Fruit fly (Drosophila melanogaster) whole organism, embryonic: ENCODE data around the gene Myo10A.

ENCODE experiments used
- Adf1 ChIP-seq: fragments of 200-800 bp; sonication (Bioruptor generic); IDR thresholded peaks from 2 replicates; pipeline ENCODE4 v1.3.6; 2022; ENCODE audit warnings: missing biosample characterization, missing genetic modification characterization
- Atf-2 ChIP-seq: fragments of 200-800 bp; sonication (Bioruptor generic); optimal IDR thresholded peaks from 2 replicates; lab custom pipeline; 2016; ENCODE audit warnings: missing biosample characterization, missing genetic modification characterization
- Bgb ChIP-seq: fragments of 200-800 bp; sonication (Bioruptor generic); IDR thresholded peaks from 2 replicates; pipeline ENCODE4 v1.3.6; 2022; ENCODE audit warnings: missing biosample characterization, missing genetic modification characterization; ENCODE audit not compliant: partially characterized antibody
- Bteb2 ChIP-seq: fragments of 200-800 bp; sonication (Bioruptor generic); optimal IDR thresholded peaks from 2 replicates; lab custom pipeline; 2016; ENCODE audit warnings: missing biosample characterization, missing genetic modification characterization
- CG11456 ChIP-seq: fragments of 200-800 bp; sonication (Bioruptor generic); IDR thresholded peaks from 3 replicates; pipeline ENCODE4 v1.3.6; 2022; ENCODE audit warnings: missing biosample characterization, missing genetic modification characterization
- CG12942 ChIP-seq: fragments of 200-800 bp; sonication (Bioruptor generic); optimal IDR thresholded peaks from 3 replicates; lab custom pipeline; 2016; ENCODE audit warnings: missing biosample characterization, missing genetic modification characterization
- CG14860 ChIP-seq: fragments of 200-800 bp; sonication (Bioruptor generic); IDR thresholded peaks from 3 replicates; pipeline ENCODE4 v1.3.6; 2022; ENCODE audit warnings: missing biosample characterization, missing genetic modification characterization; ENCODE audit not compliant: partially characterized antibody
- CG15073 ChIP-seq: fragments of 200-800 bp; sonication (Bioruptor generic); optimal IDR thresholded peaks from 2 replicates; lab custom pipeline; 2016; ENCODE audit warnings: missing biosample characterization, missing genetic modification characterization
- CG17385 ChIP-seq: fragments of 200-800 bp; sonication (Bioruptor generic); optimal IDR thresholded peaks from 3 replicates; lab custom pipeline; 2018; ENCODE audit warnings: missing biosample characterization, mild to moderate bottlenecking, missing genetic modification characterization
- CG2116 ChIP-seq: fragments of 200-800 bp; sonication (Bioruptor generic); optimal IDR thresholded peaks from 3 replicates; lab custom pipeline; 2018; ENCODE audit warnings: missing biosample characterization, mild to moderate bottlenecking, missing genetic modification characterization
- CG2712 ChIP-seq: fragments of 200-800 bp; optimal IDR thresholded peaks from 3 replicates; lab custom pipeline; 2019; ENCODE audit warnings: missing biosample characterization, mild to moderate bottlenecking, missing genetic modification characterization, moderate library complexity
- CG3065 ChIP-seq: fragments of 200-800 bp; sonication (Bioruptor generic); optimal IDR thresholded peaks from 2 replicates; lab custom pipeline; 2016; ENCODE audit warnings: missing biosample characterization, missing genetic modification characterization
- CG3847 ChIP-seq: fragments of 200-800 bp; sonication (Bioruptor generic); IDR thresholded peaks from 2 replicates; pipeline ENCODE4 v1.3.6; 2022; ENCODE audit warnings: missing biosample characterization, missing genetic modification characterization
- CG6689 ChIP-seq: fragments of 200-800 bp; sonication (Bioruptor generic); IDR thresholded peaks from 2 replicates; pipeline ENCODE4 v1.3.6; 2022; ENCODE audit warnings: missing biosample characterization, missing genetic modification characterization
- Camta ChIP-seq: fragments of 200-800 bp; sonication (Bioruptor generic); optimal IDR thresholded peaks from 2 replicates; lab custom pipeline; 2016; ENCODE audit warnings: missing biosample characterization, missing genetic modification characterization
- CkIIα-i1 ChIP-seq: fragments of 200-800 bp; sonication (Bioruptor generic); IDR thresholded peaks from 2 replicates; pipeline ENCODE4 v1.3.6; 2022; ENCODE audit warnings: missing biosample characterization, missing genetic modification characterization
- CoRest ChIP-seq: fragments of 200-800 bp; sonication (Bioruptor generic); optimal IDR thresholded peaks from 3 replicates; lab custom pipeline; 2018; ENCODE audit warnings: missing biosample characterization, mild to moderate bottlenecking, missing genetic modification characterization, moderate library complexity
- D ChIP-seq, 2 experiments: fragments of 200-800 bp in 1 of 2; fragments of >200 bp in 1 of 2; sonication (Bioruptor generic) in 1 of 2; optimal IDR thresholded peaks; 2 replicates in 1 of 2; 3 replicates in 1 of 2; lab custom pipeline; 2017; ENCODE audit warnings: mild to moderate bottlenecking in 1 of 2, missing biosample characterization in 1 of 2, missing genetic modification characterization in 1 of 2, missing genetic modification reagents in 1 of 2
- D19B ChIP-seq: fragments of 200-800 bp; sonication (Bioruptor generic); optimal IDR thresholded peaks from 2 replicates; lab custom pipeline; 2017; ENCODE audit warnings: missing biosample characterization, mild to moderate bottlenecking, missing genetic modification characterization
- Dbx ChIP-seq: fragments of 200-800 bp; sonication (Bioruptor generic); IDR thresholded peaks from 3 replicates; pipeline ENCODE4 v1.3.6; 2022; ENCODE audit warnings: missing biosample characterization, missing genetic modification characterization
- Doc3 ChIP-seq: fragments of 200-800 bp; sonication (Bioruptor generic); IDR thresholded peaks from 3 replicates; pipeline ENCODE4 v1.3.6; 2022; ENCODE audit warnings: missing biosample characterization, missing genetic modification characterization; ENCODE audit not compliant: partially characterized antibody
- ERR ChIP-seq: fragments of 200-800 bp; sonication (Bioruptor generic); optimal IDR thresholded peaks from 2 replicates; lab custom pipeline; 2016; ENCODE audit warnings: missing biosample characterization, missing genetic modification characterization
- Ets65A ChIP-seq: fragments of 200-800 bp; sonication (Bioruptor generic); peaks from one replicate; lab custom pipeline; 2016; ENCODE audit warnings: missing biosample characterization, missing genetic modification characterization
- HLHmδ ChIP-seq: fragments of 200-800 bp; sonication (Bioruptor generic); optimal IDR thresholded peaks from 2 replicates; lab custom pipeline; 2018; ENCODE audit warnings: missing biosample characterization, mild to moderate bottlenecking, missing genetic modification characterization, moderate library complexity
- Hand ChIP-seq: fragments of 200-800 bp; sonication (Bioruptor generic); optimal IDR thresholded peaks from 2 replicates; lab custom pipeline; 2017; ENCODE audit warnings: mild to moderate bottlenecking, missing biosample characterization, missing genetic modification reagents, missing genetic modification characterization
- Hmx ChIP-seq: fragments of 200-800 bp; sonication (Bioruptor generic); optimal IDR thresholded peaks from 2 replicates; lab custom pipeline; 2016; ENCODE audit warnings: missing biosample characterization, missing genetic modification characterization
- Mad ChIP-seq: fragments of 200-800 bp; sonication (Bioruptor generic); optimal IDR thresholded peaks from 2 replicates; lab custom pipeline; 2016; ENCODE audit warnings: missing biosample characterization, missing genetic modification characterization
- Myb ChIP-seq: fragments of 200-800 bp; sonication (Bioruptor generic); optimal IDR thresholded peaks from 2 replicates; lab custom pipeline; 2016; ENCODE audit warnings: missing biosample characterization, missing genetic modification characterization
- NK7.1 ChIP-seq: fragments of 200-800 bp; sonication (Bioruptor generic); optimal IDR thresholded peaks from 3 replicates; lab custom pipeline; 2016; ENCODE audit warnings: missing biosample characterization, missing genetic modification characterization
- Neu2 ChIP-seq: fragments of 200-800 bp; sonication (Bioruptor generic); optimal IDR thresholded peaks from 3 replicates; lab custom pipeline; 2016; ENCODE audit warnings: missing biosample characterization, missing genetic modification characterization, borderline replicate concordance
- Six4 ChIP-seq: fragments of 200-800 bp; sonication (Bioruptor generic); optimal IDR thresholded peaks from 2 replicates; lab custom pipeline; 2016; ENCODE audit warnings: missing biosample characterization, missing genetic modification characterization
- Sox102F ChIP-seq: fragments of 200-800 bp; sonication (Bioruptor generic); optimal IDR thresholded peaks from 2 replicates; lab custom pipeline; 2018; ENCODE audit warnings: missing biosample characterization, mild to moderate bottlenecking, missing genetic modification characterization, moderate library complexity
- Stat92E ChIP-seq, 3 experiments: fragments of >200 bp in 2 of 3; fragments of 200-800 bp in 1 of 3; sonication (Bioruptor generic) in 1 of 3; optimal IDR thresholded peaks; 2 replicates each; lab custom pipeline; 2017 to 2019; ENCODE audit warnings: missing biosample characterization in 3 of 3, missing genetic modification characterization in 3 of 3, mild to moderate bottlenecking in 1 of 3, moderate library complexity in 1 of 3
- ac ChIP-seq: fragments of 200-800 bp; sonication (Bioruptor generic); optimal IDR thresholded peaks from 3 replicates; lab custom pipeline; 2017; ENCODE audit warnings: missing biosample characterization, mild to moderate bottlenecking, missing genetic modification characterization
- amos ChIP-seq: fragments of 200-800 bp; sonication (Bioruptor generic); IDR thresholded peaks from 2 replicates; pipeline ENCODE4 v1.3.6; 2022; ENCODE audit warnings: missing biosample characterization, missing genetic modification characterization; ENCODE audit not compliant: partially characterized antibody
- ara ChIP-seq: fragments of 200-800 bp; sonication (Bioruptor generic); IDR thresholded peaks from 2 replicates; pipeline ENCODE4 v1.3.6; 2022; ENCODE audit warnings: missing biosample characterization, missing genetic modification characterization
- eve ChIP-seq, 2 experiments: fragments of >200 bp; optimal IDR thresholded peaks; 2 replicates each; lab custom pipeline; 2017; ENCODE audit warnings: missing biosample characterization in 2 of 2, missing genetic modification characterization in 2 of 2
- gsb ChIP-seq: fragments of 200-800 bp; sonication (Bioruptor generic); IDR thresholded peaks from 2 replicates; pipeline ENCODE4 v1.3.6; 2022; ENCODE audit warnings: missing biosample characterization, missing genetic modification characterization
- gsb-n ChIP-seq: fragments of 200-800 bp; sonication (Bioruptor generic); optimal IDR thresholded peaks from 3 replicates; lab custom pipeline; 2018; ENCODE audit warnings: missing biosample characterization, mild to moderate bottlenecking, missing genetic modification characterization
- hbn ChIP-seq: fragments of 200-800 bp; sonication (Bioruptor generic); IDR thresholded peaks from 2 replicates; pipeline ENCODE4 v1.3.6; 2022; ENCODE audit warnings: missing biosample characterization, missing genetic modification characterization; ENCODE audit not compliant: partially characterized antibody
- her ChIP-seq: fragments of 200-800 bp; sonication (Bioruptor generic); optimal IDR thresholded peaks from 2 replicates; lab custom pipeline; 2016; ENCODE audit warnings: missing biosample characterization, missing genetic modification characterization
- nerfin-2 ChIP-seq: fragments of 200-800 bp; sonication (Bioruptor generic); IDR thresholded peaks from 2 replicates; pipeline ENCODE4 v1.3.6; 2022; ENCODE audit warnings: missing biosample characterization, missing genetic modification characterization; ENCODE audit not compliant: partially characterized antibody
- sens ChIP-seq: fragments of 200-800 bp; sonication (Bioruptor generic); peaks from one replicate; lab custom pipeline; 2016; ENCODE audit warnings: missing biosample characterization, missing genetic modification characterization
- slbo ChIP-seq: fragments of 200-800 bp; sonication (Bioruptor generic); IDR thresholded peaks from 2 replicates; pipeline ENCODE4 v1.3.6; 2022; ENCODE audit warnings: missing biosample characterization, missing genetic modification characterization
- slp2 ChIP-seq: fragments of 200-800 bp; sonication (Bioruptor generic); optimal IDR thresholded peaks from 2 replicates; lab custom pipeline; 2016; ENCODE audit warnings: missing biosample characterization, missing genetic modification characterization
- sob ChIP-seq: fragments of 200-800 bp; sonication (Bioruptor generic); IDR thresholded peaks from 2 replicates; pipeline ENCODE4 v1.3.6; 2022; ENCODE audit warnings: missing biosample characterization, missing genetic modification characterization
- tio ChIP-seq: fragments of 200-800 bp; sonication (Bioruptor generic); optimal IDR thresholded peaks from 2 replicates; lab custom pipeline; 2017; ENCODE audit warnings: missing biosample characterization, missing genetic modification characterization, inconsistent platforms
- toy ChIP-seq: fragments of 200-800 bp; sonication (Bioruptor generic); IDR thresholded peaks from 2 replicates; pipeline ENCODE4 v1.3.6; 2022; ENCODE audit warnings: missing biosample characterization, missing genetic modification characterization
- trh ChIP-seq: fragments of 200-800 bp; sonication (Bioruptor generic); optimal IDR thresholded peaks from 2 replicates; lab custom pipeline; 2016; ENCODE audit warnings: missing biosample characterization, missing genetic modification characterization
- tx ChIP-seq: fragments of 200-800 bp; sonication (Bioruptor generic); optimal IDR thresholded peaks from 2 replicates; lab custom pipeline; 2016; ENCODE audit warnings: missing biosample characterization, missing genetic modification characterization
- vnd ChIP-seq: fragments of 200-800 bp; sonication (Bioruptor generic); IDR thresholded peaks from 3 replicates; pipeline ENCODE4 v1.3.6; 2022; ENCODE audit warnings: missing biosample characterization, missing genetic modification characterization; ENCODE audit not compliant: partially characterized antibody

The Myo10A gene

DNA sequence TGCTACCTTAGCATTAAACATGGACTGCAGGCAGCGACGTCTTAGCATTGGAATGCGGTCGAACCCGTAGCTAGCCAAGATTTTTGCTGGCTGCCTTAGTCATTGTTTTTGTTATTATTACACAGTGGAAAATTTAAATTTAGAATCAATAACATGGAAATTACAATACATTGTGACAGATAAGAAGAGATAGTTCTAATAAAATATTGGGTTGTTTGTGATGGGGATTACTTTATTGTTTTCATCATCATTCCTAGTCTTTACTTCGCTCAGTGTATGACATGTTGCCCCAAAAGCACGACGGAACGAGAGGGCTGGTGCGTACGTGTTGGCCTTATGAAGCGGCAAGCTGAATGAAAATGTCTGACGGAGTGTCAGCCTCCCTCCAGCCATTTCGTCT is 6.0 kb downstream of the Myo10A start (continued):
- TF ChIP-seq Atf-2 (peak; percentile 64), HLHmδ (GFP tag; lab: Kevin White, UChicago) (no peak), CG2712 (tag; lab: Kevin White, UChicago) (peak; percentile 84), trh (GFP tag; lab: Kevin White, UChicago) (peak; percentile 37), CoRest (peak; percentile 86), her (GFP tag; lab: Kevin White, UChicago) (peak; percentile 77), Stat92E (GFP tag; optimal IDR thresholded peaks at IDR 0.05; lab: Kevin White, UChicago) (no peak), nerfin-2 (GFP tag; lab: Robert Waterston, UW) (no peak), Bteb2 (peak; percentile 72), eve (GFP tag; optimal IDR thresholded peaks at IDR 0.05; lab: Kevin White, UChicago) (no peak), gsb (GFP tag; lab: Robert Waterston, UW) (peak; percentile 73), CG14860 (GFP tag; lab: Robert Waterston, UW) (no peak), Six4 (GFP tag; lab: Kevin White, UChicago) (peak; percentile 79), CkIIα-i1 (GFP tag; lab: Robert Waterston, UW) (no peak), hbn (GFP tag; lab: Robert Waterston, UW) (no peak), ERR (GFP tag; lab: Kevin White, UChicago) (peak; percentile 66), sob (GFP tag; lab: Robert Waterston, UW) (peak; percentile 86), Neu2 (no peak), slp2 (GFP tag; lab: Kevin White, UChicago) (peak; percentile 78), gsb-n (tag; lab: Kevin White, UChicago) (peak; percentile 77), Dbx (GFP tag; lab: Robert Waterston, UW) (peak; percentile 74; the same call in 2 of the 3 replicates), tio (GFP tag; lab: Kevin White, UChicago) (peak; percentile 48), CG3847 (GFP tag; lab: Robert Waterston, UW) (peak; percentile 74), Camta (GFP tag; lab: Kevin White, UChicago) (peak; percentile 76), NK7.1 (GFP tag; lab: Kevin White, UChicago) (peak; percentile 63), CG17385 (GFP tag; lab: Kevin White, UChicago) (peak; percentile 83), D19B (peak; percentile 30), Myb (GFP tag; lab: Kevin White, UChicago) (no peak), ac (no peak), sens (peak; percentile 96), CG15073 (GFP tag; lab: Kevin White, UChicago) (peak; percentile 2), Ets65A (GFP tag; lab: Kevin White, UChicago) (peak; percentile 93), Bgb (GFP tag; lab: Robert Waterston, UW) (no peak), Hand (peak; percentile 30), CG2116 (GFP tag; lab: Kevin White, UChicago) (peak; percentile 36), CG11456 (GFP tag; lab: Robert Waterston, UW) (peak; percentile 81), toy (GFP tag; lab: Robert Waterston, UW) (peak; percentile 68), Mad (GFP tag; lab: Kevin White, UChicago) (peak; percentile 73), CG12942 (GFP tag; lab: Kevin White, UChicago) (peak; percentile 76), Adf1 (GFP tag; lab: Robert Waterston, UW) (peak; percentile 30; the same call in 1 of the 2 replicates), slbo (GFP tag; lab: Robert Waterston, UW) (peak; percentile 88), D (optimal IDR thresholded peaks at IDR 0.05; lab: Kevin White, UChicago) (no peak), D (GFP tag; optimal IDR thresholded peaks at IDR 0.05; lab: Kevin White, UChicago) (peak; percentile 70), Sox102F (GFP tag; lab: Kevin White, UChicago) (peak; percentile 91), amos (GFP tag; lab: Robert Waterston, UW) (no peak), Hmx (GFP tag; lab: Kevin White, UChicago) (no peak), CG6689 (GFP tag; lab: Robert Waterston, UW) (peak; percentile 85), ara (GFP tag; lab: Robert Waterston, UW) (peak; percentile 61; the same call in 1 of the 2 replicates), vnd (GFP tag; lab: Robert Waterston, UW) (no peak), Doc3 (GFP tag; lab: Robert Waterston, UW) (no peak), tx (peak; percentile 54), CG3065 (GFP tag; lab: Kevin White, UChicago) (peak; percentile 25)
